Worm (Caenorhabditis elegans) whole organism, L4 larva: ENCODE results near the gene C39D10.8.

Source experiments
- ceh-82 ChIP-seq: sonication (generic microtip); optimal IDR thresholded peaks from 2 replicates; lab custom pipeline; 2017; ENCODE audit warnings: missing biosample characterization, missing genetic modification characterization
- dmd-6 ChIP-seq: fragments of 200-800 bp; sonication (Bioruptor generic); IDR thresholded peaks from 2 replicates; pipeline ENCODE4 v1.3.6; 2022; ENCODE audit warnings: missing genetic modification reagents, missing genetic modification characterization, missing compliant biosample characterization
- spr-3 ChIP-seq: fragments of 200-800 bp; sonication (Bioruptor generic); optimal IDR thresholded peaks from 2 replicates; lab custom pipeline; 2018; ENCODE audit warnings: mild to moderate bottlenecking, missing genetic modification characterization, missing compliant biosample characterization
- unc-39 ChIP-seq: sonication (generic microtip); optimal IDR thresholded peaks from 2 replicates; lab custom pipeline; 2017; ENCODE audit warnings: missing biosample characterization, missing genetic modification characterization

DNA sequence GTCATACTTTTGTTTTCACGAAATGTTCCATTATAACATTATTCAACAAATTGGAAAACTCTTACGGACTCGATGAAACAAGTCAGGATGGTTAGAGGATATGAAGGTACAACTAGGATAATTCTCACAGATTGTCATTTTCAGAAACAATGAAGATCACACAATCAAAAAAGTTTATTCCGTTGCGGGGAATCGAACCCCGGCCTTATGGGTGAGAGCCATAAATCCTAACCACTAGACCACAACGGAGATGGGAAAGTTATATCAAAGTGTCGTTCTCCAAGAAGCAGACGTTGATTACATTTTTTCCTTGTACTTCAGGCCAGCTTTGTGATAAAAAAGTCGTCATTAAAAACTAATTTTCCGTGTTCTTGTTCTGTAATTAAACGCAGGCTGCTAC is 17.4 kb upstream of the C39D10.8 start:
- TF ChIP-seq unc-39 (tag; lab: Kevin White, UChicago) (no peak), spr-3 (GFP tag; lab: Kevin White, UChicago) (no peak), dmd-6 (GFP tag; lab: Robert Waterston, UW) (no peak), ceh-82 (tag; lab: Kevin White, UChicago) (no peak)
